Fruit fly (Drosophila melanogaster) whole organism, prepupa: Measurements from ENCODE around the gene CG3609.

ENCODE experiments used
- CG11902 ChIP-seq: fragments of 200-800 bp; sonication (Bioruptor generic); optimal IDR thresholded peaks from 3 replicates; lab custom pipeline; 2016; ENCODE audit warnings: missing biosample characterization, missing genetic modification characterization
- CG3919 ChIP-seq: fragments of 200-800 bp; sonication (Bioruptor generic); optimal IDR thresholded peaks from 3 replicates; lab custom pipeline; 2016; ENCODE audit warnings: missing biosample characterization, missing genetic modification characterization
- CG4318 ChIP-seq: fragments of 200-800 bp; sonication (Bioruptor generic); optimal IDR thresholded peaks from 3 replicates; lab custom pipeline; 2017; ENCODE audit warnings: missing biosample characterization, mild to moderate bottlenecking, missing genetic modification characterization
- CG6276 ChIP-seq: fragments of 200-800 bp; sonication (Bioruptor generic); optimal IDR thresholded peaks from 2 replicates; lab custom pipeline; 2017; ENCODE audit warnings: missing biosample characterization, mild to moderate bottlenecking, missing genetic modification characterization
- CG8632 ChIP-seq: fragments of 200-800 bp; sonication (Bioruptor generic); optimal IDR thresholded peaks from 3 replicates; lab custom pipeline; 2016; ENCODE audit warnings: missing biosample characterization, missing genetic modification characterization
- Eip75B ChIP-seq: fragments of 200-800 bp; sonication (Bioruptor generic); optimal IDR thresholded peaks from 3 replicates; lab custom pipeline; 2016; ENCODE audit warnings: missing biosample characterization, missing genetic modification characterization
- Gug ChIP-seq: fragments of 200-800 bp; sonication (Bioruptor generic); IDR thresholded peaks from 2 replicates; pipeline ENCODE4 v1.3.6; 2022; ENCODE audit warnings: missing biosample characterization, missing genetic modification characterization
- Smox ChIP-seq: fragments of 200-800 bp; sonication (Bioruptor generic); optimal IDR thresholded peaks from 3 replicates; lab custom pipeline; 2016; ENCODE audit warnings: missing biosample characterization, missing genetic modification characterization
- Sox102F ChIP-seq: fragments of 200-800 bp; sonication (Bioruptor generic); optimal IDR thresholded peaks from 2 replicates; lab custom pipeline; 2016; ENCODE audit warnings: missing biosample characterization, mild to moderate bottlenecking, missing genetic modification characterization
- Sox14 ChIP-seq: fragments of 200-800 bp; sonication (Bioruptor generic); optimal IDR thresholded peaks from 3 replicates; lab custom pipeline; 2016; ENCODE audit warnings: missing biosample characterization, missing genetic modification characterization
- salr ChIP-seq, 2 experiments: fragments of 200-800 bp; sonication (Bioruptor generic); optimal IDR thresholded peaks; 3 replicates each; lab custom pipeline; 2016 to 2018; ENCODE audit warnings: missing biosample characterization in 2 of 2, missing genetic modification characterization in 2 of 2, mild to moderate bottlenecking in 1 of 2
- topi ChIP-seq: fragments of 200-800 bp; sonication (Bioruptor generic); optimal IDR thresholded peaks from 3 replicates; lab custom pipeline; 2016; ENCODE audit warnings: missing biosample characterization, missing genetic modification characterization

dm6 chr2L:2419913-2420312, 45.5 kb upstream of the CG3609 start, which contains the start of gene CG34447:
- TF ChIP-seq Smox (GFP tag; lab: Kevin White, UChicago) = no peak
- TF ChIP-seq CG6276 = no peak
- TF ChIP-seq salr (GFP tag; optimal IDR thresholded peaks at IDR 0.05; lab: Kevin White, UChicago) = no peak
- no peak for TF ChIP-seq CG11902 (GFP tag; lab: Kevin White, UChicago)
- no peak for TF ChIP-seq Eip75B (GFP tag; lab: Kevin White, UChicago)
- no peak for TF ChIP-seq CG4318 (GFP tag; lab: Kevin White, UChicago)
- no peak for TF ChIP-seq Sox102F (GFP tag; lab: Kevin White, UChicago)
- no peak for TF ChIP-seq Sox14 (GFP tag; lab: Kevin White, UChicago)
- TF ChIP-seq CG8632 = no peak
- no peak for TF ChIP-seq topi (GFP tag; lab: Kevin White, UChicago)
- TF ChIP-seq CG3919 = no peak
- TF ChIP-seq Gug = no peak
